Worm (Caenorhabditis elegans): Measurements from ENCODE around the gene hpo-9.

DNA sequence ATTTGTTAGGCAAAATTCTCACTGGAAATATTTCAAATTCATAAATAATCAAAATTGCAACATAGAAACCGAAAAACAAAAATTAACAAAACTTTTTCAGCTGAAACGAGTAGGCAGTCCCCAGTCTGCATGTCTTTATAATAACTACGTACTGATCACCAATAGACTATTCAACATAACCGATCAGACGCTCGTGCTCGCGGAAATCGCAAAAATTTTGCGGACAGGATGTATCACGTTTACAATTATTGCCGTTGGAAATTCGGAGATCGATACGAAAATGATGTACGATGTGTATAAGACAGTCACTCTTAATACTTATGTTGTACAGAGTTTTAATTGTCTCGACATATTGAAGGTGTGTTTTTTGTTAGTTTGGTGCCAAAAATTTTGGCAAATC, 35.6 kb downstream of the hpo-9 start:
- TF ChIP-seq flt-1 (GFP tag; IDR thresholded peaks at IDR 0.05) (no peak), ztf-29 (GFP tag; IDR thresholded peaks at IDR 0.05) (no peak), cog-1 (tag; optimal IDR thresholded peaks at IDR 0.05) (no peak), klf-2 (GFP tag; conservative IDR thresholded peaks at IDR 0.05) (no peak)

Data from whole organism, midembryonic.